Worm (Caenorhabditis elegans): ENCODE measurements around the gene T01D3.3.

Gene T01D3.3

DNA sequence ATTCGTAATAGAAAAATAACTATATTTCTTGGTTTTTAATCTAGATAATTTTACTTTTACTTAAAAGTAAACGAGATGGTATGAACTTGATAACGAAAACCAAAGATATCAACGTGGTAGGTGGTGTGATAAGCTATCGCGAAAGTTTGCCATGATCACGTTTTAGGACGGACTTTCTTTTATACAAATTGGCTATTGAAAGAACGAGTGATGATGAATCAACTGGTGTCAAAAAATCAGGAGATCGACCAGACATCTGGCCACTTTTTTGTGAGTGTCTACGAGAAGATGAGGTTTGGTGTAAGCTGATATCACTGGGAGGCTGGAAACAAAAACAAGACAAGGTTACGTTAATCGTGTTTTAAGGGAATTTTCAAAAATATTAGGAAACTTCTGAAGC lies 44.9 kb upstream of the T01D3.3 start:
- TF ChIP-seq F13C5.2 (tag; optimal IDR thresholded peaks at IDR 0.05): no peak
- TF ChIP-seq sea-1 (GFP tag; conservative IDR thresholded peaks at IDR 0.05): no peak
- no peak for TF ChIP-seq ceh-36 (tag; optimal IDR thresholded peaks at IDR 0.05)
- no peak for TF ChIP-seq hmg-4 (GFP tag; optimal IDR thresholded peaks at IDR 0.05)
- no peak for TF ChIP-seq tbx-11 (GFP tag; IDR thresholded peaks at IDR 0.05)
- TF ChIP-seq ets-7 (tag; optimal IDR thresholded peaks at IDR 0.05): no peak
- no peak for TF ChIP-seq ceh-13 (GFP tag; optimal IDR thresholded peaks at IDR 0.05)
- TF ChIP-seq flt-1 (GFP tag; IDR thresholded peaks at IDR 0.05): no peak
- no peak for TF ChIP-seq tbx-37 (GFP tag; conservative IDR thresholded peaks at IDR 0.05)
- no peak for TF ChIP-seq tra-4 (tag; optimal IDR thresholded peaks at IDR 0.05)
- TF ChIP-seq pes-1 (GFP tag; IDR thresholded peaks at IDR 0.05): no peak
- TF ChIP-seq hmbx-1 (tag; optimal IDR thresholded peaks at IDR 0.05): no peak
- no peak for TF ChIP-seq hnd-1 (tag; optimal IDR thresholded peaks at IDR 0.05)
- no peak for TF ChIP-seq ama-1 (optimal IDR thresholded peaks at IDR 0.05)
- no peak for TF ChIP-seq aly-1 (tag; optimal IDR thresholded peaks at IDR 0.05)
- TF ChIP-seq B0310.2 (tag; optimal IDR thresholded peaks at IDR 0.05): no peak

DNA sequence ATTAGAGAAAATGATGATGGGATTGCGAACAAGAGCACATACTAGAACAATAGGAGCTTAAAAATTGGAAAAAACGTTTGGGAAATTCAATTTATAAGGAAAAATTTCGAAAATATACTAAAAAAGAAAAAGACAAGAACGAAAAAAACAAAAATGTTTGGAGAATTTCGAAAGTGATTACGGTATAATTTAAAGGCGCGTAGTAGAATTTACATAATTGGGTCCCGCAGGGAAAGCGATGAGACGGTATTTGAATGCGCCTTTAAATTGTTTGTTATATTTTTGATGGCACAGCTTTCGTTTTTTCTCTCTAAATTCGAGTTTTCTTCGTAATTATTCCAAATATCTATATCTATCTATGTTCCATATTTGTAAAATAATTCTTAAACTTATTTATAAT lies 44.0 kb upstream of the T01D3.3 start:
- TF ChIP-seq hmg-4 (GFP tag; optimal IDR thresholded peaks at IDR 0.05) (no peak), hnd-1 (tag; optimal IDR thresholded peaks at IDR 0.05) (no peak), ceh-13 (GFP tag; optimal IDR thresholded peaks at IDR 0.05) (no peak), ama-1 (optimal IDR thresholded peaks at IDR 0.05) (no peak)

DNA sequence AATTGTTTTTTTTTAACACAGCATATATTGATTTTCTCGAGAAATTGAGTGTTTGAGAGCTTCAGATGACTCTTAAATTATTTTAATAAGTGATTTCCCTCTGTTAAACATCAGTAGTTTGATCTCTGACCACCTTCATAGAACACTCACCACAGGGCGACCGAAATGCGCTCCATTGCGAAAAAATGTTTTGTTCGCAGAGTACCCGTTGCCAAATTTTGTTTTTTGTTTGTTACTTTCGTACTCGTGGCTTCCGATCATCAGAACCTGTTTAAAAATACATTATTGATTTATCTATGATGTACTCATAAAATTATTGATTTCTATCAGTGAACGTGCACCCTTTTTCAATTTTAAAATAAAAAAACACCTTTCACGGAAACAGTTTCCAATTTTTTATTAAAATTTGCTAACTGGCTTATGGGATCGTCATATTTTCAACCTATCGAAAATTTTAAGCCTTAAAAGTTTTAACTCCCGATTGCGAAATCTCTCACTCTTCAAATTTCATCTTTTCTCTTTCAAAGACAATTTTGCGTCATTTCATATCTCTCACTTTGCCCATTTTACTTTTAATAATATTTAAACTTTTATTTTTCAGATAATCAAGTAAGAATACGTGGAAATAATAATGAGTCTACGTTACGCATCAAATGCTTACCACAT lies 43.3 kb upstream of the T01D3.3 start, which contains the start of gene letm-1:
letm-1 (plus strand) TSS at position 598 of the 666 bp plus-strand sequence.
- TF ChIP-seq ets-7 (tag; optimal IDR thresholded peaks at IDR 0.05) (no peak), hnd-1 (tag; optimal IDR thresholded peaks at IDR 0.05) (no peak), hmbx-1 (tag; optimal IDR thresholded peaks at IDR 0.05) (no peak), scrt-1 (GFP tag; IDR thresholded peaks at IDR 0.05) (no peak), B0310.2 (tag; optimal IDR thresholded peaks at IDR 0.05) (no peak), tbx-37 (GFP tag; conservative IDR thresholded peaks at IDR 0.05) (no peak), hmg-4 (GFP tag; optimal IDR thresholded peaks at IDR 0.05) (no peak), tbx-11 (GFP tag; IDR thresholded peaks at IDR 0.05) (no peak), ceh-13 (GFP tag; optimal IDR thresholded peaks at IDR 0.05) (no peak), sea-1 (GFP tag; conservative IDR thresholded peaks at IDR 0.05) (no peak), ama-1 (optimal IDR thresholded peaks at IDR 0.05) (no peak), pes-1 (GFP tag; IDR thresholded peaks at IDR 0.05) (no peak), ceh-36 (tag; optimal IDR thresholded peaks at IDR 0.05) (no peak), aly-1 (tag; optimal IDR thresholded peaks at IDR 0.05) (no peak)

ce11 chrV:13664340-13664916 lies 39.6 kb upstream of the T01D3.3 start:
- TF ChIP-seq ceh-36 (tag; optimal IDR thresholded peaks at IDR 0.05) (no peak), ama-1 (optimal IDR thresholded peaks at IDR 0.05) (no peak), tbx-37 (GFP tag; conservative IDR thresholded peaks at IDR 0.05) (no peak), tra-4 (tag; optimal IDR thresholded peaks at IDR 0.05) (no peak), B0310.2 (tag; optimal IDR thresholded peaks at IDR 0.05) (no peak), F13C5.2 (tag; optimal IDR thresholded peaks at IDR 0.05) (no peak), hmg-4 (GFP tag; optimal IDR thresholded peaks at IDR 0.05) (no peak), pes-1 (GFP tag; IDR thresholded peaks at IDR 0.05) (no peak), flt-1 (GFP tag; IDR thresholded peaks at IDR 0.05) (no peak), ets-7 (tag; optimal IDR thresholded peaks at IDR 0.05) (no peak), aly-1 (tag; optimal IDR thresholded peaks at IDR 0.05) (no peak), scrt-1 (GFP tag; IDR thresholded peaks at IDR 0.05) (no peak), sea-1 (GFP tag; conservative IDR thresholded peaks at IDR 0.05) (no peak), hmbx-1 (tag; optimal IDR thresholded peaks at IDR 0.05) (no peak), hnd-1 (tag; optimal IDR thresholded peaks at IDR 0.05) (no peak), ceh-13 (GFP tag; optimal IDR thresholded peaks at IDR 0.05) (no peak), tbx-11 (GFP tag; IDR thresholded peaks at IDR 0.05) (no peak)

DNA sequence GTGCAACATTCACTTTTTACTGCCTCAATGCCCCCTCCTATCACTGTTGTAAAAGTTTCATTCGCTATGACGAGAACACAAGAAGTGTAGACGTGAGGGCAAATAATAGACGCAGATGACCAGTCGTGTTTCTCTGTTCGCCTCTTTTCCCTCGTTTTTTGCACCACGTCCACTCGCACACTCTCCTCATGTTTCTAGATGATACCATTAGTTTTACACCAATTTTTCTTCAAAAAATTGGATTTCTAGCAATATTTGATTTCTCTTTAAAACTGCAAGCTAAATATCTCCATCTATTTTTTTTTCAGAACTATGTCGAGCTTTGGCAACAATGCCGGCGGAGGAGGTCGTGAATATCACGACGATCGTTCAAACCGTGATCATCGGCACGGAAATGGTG lies 39.0 kb upstream of the T01D3.3 start, which contains the start of gene rde-12:
rde-12 (plus strand) TSS at position 301 of the 400 bp plus-strand sequence.
- TF ChIP-seq pes-1 (GFP tag; IDR thresholded peaks at IDR 0.05) (no peak), F13C5.2 (tag; optimal IDR thresholded peaks at IDR 0.05) (no peak), hnd-1 (tag; optimal IDR thresholded peaks at IDR 0.05) (no peak), ceh-36 (tag; optimal IDR thresholded peaks at IDR 0.05) (no peak), tbx-11 (GFP tag; IDR thresholded peaks at IDR 0.05) (no peak), ets-7 (tag; optimal IDR thresholded peaks at IDR 0.05) (no peak), aly-1 (tag; optimal IDR thresholded peaks at IDR 0.05) (no peak), ceh-13 (GFP tag; optimal IDR thresholded peaks at IDR 0.05) (no peak), flt-1 (GFP tag; IDR thresholded peaks at IDR 0.05) (no peak), scrt-1 (GFP tag; IDR thresholded peaks at IDR 0.05) (no peak)

DNA sequence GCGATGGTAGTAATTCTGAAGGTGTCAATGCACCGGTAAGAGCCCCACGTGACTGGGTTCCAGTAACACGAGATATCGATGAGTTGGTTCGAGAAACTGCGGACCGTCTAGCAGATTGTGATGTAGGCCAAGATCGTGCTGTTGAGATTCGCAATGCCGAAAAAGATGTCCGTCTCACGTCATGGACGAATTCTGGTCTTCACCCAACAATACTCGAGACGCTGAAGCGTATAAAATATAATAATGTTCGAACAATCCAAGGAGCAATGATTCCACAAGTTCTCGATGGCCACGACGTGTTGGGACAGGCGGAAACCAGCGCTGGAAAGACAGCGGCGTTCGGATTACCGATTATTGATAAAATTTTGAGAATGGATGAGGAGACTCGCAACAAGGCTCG lies 37.6 kb upstream of the T01D3.3 start:
- no peak for TF ChIP-seq scrt-1 (GFP tag; IDR thresholded peaks at IDR 0.05)
- no peak for TF ChIP-seq F13C5.2 (tag; optimal IDR thresholded peaks at IDR 0.05)
- no peak for TF ChIP-seq sea-1 (GFP tag; conservative IDR thresholded peaks at IDR 0.05)
- no peak for TF ChIP-seq pes-1 (GFP tag; IDR thresholded peaks at IDR 0.05)
- no peak for TF ChIP-seq hmbx-1 (tag; optimal IDR thresholded peaks at IDR 0.05)

- no peak for TF ChIP-seq tra-4 (tag; optimal IDR thresholded peaks at IDR 0.05)
- TF ChIP-seq pes-1 (GFP tag; IDR thresholded peaks at IDR 0.05): 0 out of 2 replicates have a peak, but pooled peaks have one; percentile 18
- no peak for TF ChIP-seq hmbx-1 (tag; optimal IDR thresholded peaks at IDR 0.05)
- TF ChIP-seq hnd-1 (tag; optimal IDR thresholded peaks at IDR 0.05): no peak
Measured at ce11 chrV:13668337-13668736, 35.7 kb upstream of the T01D3.3 start.

DNA sequence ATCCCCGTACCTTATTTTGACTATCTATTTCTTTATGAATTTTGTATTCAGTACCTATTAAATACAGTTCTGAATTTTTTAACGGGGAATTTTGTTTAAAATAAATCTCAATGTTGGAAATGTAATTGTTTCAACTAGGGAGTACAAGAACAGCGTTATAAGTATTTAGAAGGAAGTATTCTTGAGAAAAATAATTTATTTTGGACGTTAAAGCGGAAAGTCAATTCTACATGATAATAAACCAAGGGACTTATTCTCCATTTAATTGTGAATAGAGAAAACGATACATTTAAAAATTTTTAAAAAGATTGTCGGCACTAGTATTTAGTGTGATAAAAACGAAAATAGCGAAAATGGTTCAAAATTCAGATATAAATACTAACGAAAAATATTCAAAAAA lies 34.9 kb upstream of the T01D3.3 start:
- TF ChIP-seq hmbx-1 (tag; optimal IDR thresholded peaks at IDR 0.05): no peak
- TF ChIP-seq tra-4 (tag; optimal IDR thresholded peaks at IDR 0.05): no peak
- TF ChIP-seq scrt-1 (GFP tag; IDR thresholded peaks at IDR 0.05): no peak
- no peak for TF ChIP-seq ama-1 (optimal IDR thresholded peaks at IDR 0.05)
- no peak for TF ChIP-seq tbx-11 (GFP tag; IDR thresholded peaks at IDR 0.05)
- TF ChIP-seq ets-7 (tag; optimal IDR thresholded peaks at IDR 0.05): no peak
- TF ChIP-seq pes-1 (GFP tag; IDR thresholded peaks at IDR 0.05): no peak
- TF ChIP-seq sea-1 (GFP tag; conservative IDR thresholded peaks at IDR 0.05): no peak
- TF ChIP-seq flt-1 (GFP tag; IDR thresholded peaks at IDR 0.05): no peak
- no peak for TF ChIP-seq F13C5.2 (tag; optimal IDR thresholded peaks at IDR 0.05)
- TF ChIP-seq tbx-37 (GFP tag; conservative IDR thresholded peaks at IDR 0.05): no peak
- no peak for TF ChIP-seq ceh-36 (tag; optimal IDR thresholded peaks at IDR 0.05)

Measured in whole organism, early embryonic.